Fruit fly (Drosophila melanogaster): ENCODE measurements around the gene tal-3A.

tal-3A gene

dm6 chr3R:13817480-13818305, 4.8 kb downstream of the tal-3A start (continued):
- TF ChIP-seq CG12219 (GFP tag; optimal IDR thresholded peaks at IDR 0.05) (peak; percentile 17), Atf3 (GFP tag; optimal IDR thresholded peaks at IDR 0.05) (no peak), tap (tag; optimal IDR thresholded peaks at IDR 0.05) (peak; percentile 45), CG6683 (GFP tag; optimal IDR thresholded peaks at IDR 0.05) (no peak), Mes4 (GFP tag; optimal IDR thresholded peaks at IDR 0.05) (no peak), CG18011 (GFP tag; optimal IDR thresholded peaks at IDR 0.05) (no peak), Rx (GFP tag; IDR thresholded peaks at IDR 0.05) (no peak), wek (GFP tag; optimal IDR thresholded peaks at IDR 0.05) (peak; percentile 8), Gug (GFP tag; IDR thresholded peaks at IDR 0.05) (no peak; the same call in 3 of the 4 replicates), Dek (tag; optimal IDR thresholded peaks at IDR 0.05) (no peak), CG17829 (tag; optimal IDR thresholded peaks at IDR 0.05) (peak; percentile 57), CG11398 (GFP tag; optimal IDR thresholded peaks at IDR 0.05) (peak; percentile 23), Scr (GFP tag; IDR thresholded peaks at IDR 0.05; ENCODE audit: partially characterized antibody) (no peak), Dp (GFP tag; optimal IDR thresholded peaks at IDR 0.05) (no peak), CG6765 (GFP tag; optimal IDR thresholded peaks at IDR 0.05) (no peak), inv (GFP tag; IDR thresholded peaks at IDR 0.05; ENCODE audit: partially characterized antibody) (no peak), NC2α (GFP tag; optimal IDR thresholded peaks at IDR 0.05) (no peak), CTCF (GFP tag; optimal IDR thresholded peaks at IDR 0.05) (peak; percentile 15), CG5180 (GFP tag; optimal IDR thresholded peaks at IDR 0.05) (peak; percentile 43), slp2 (GFP tag; optimal IDR thresholded peaks at IDR 0.05) (no peak), gt (GFP tag; IDR thresholded peaks at IDR 0.05) (peak; percentile 56; the same call in 1 of the 2 replicates), Dip2 (GFP tag; IDR thresholded peaks at IDR 0.05) (no peak), sens (GFP tag) (peak; percentile 88), chif (GFP tag; optimal IDR thresholded peaks at IDR 0.05) (no peak), salm (tag; optimal IDR thresholded peaks at IDR 0.05) (peak; percentile 31), btn (GFP tag; optimal IDR thresholded peaks at IDR 0.05) (no peak), ATbp (GFP tag; optimal IDR thresholded peaks at IDR 0.05) (peak; percentile 79), CG1024 (GFP tag; IDR thresholded peaks at IDR 0.05) (no peak; the same call in 1 of the 2 replicates), otp (GFP tag; IDR thresholded peaks at IDR 0.05) (peak; percentile 43; the same call in 1 of the 3 replicates), MBD-R2 (GFP tag; IDR thresholded peaks at IDR 0.05) (no peak), unpg (GFP tag; optimal IDR thresholded peaks at IDR 0.05) (peak; percentile 79), Dbx (GFP tag; IDR thresholded peaks at IDR 0.05) (no peak), slbo (GFP tag; IDR thresholded peaks at IDR 0.05) (peak; percentile 13; the same call in 1 of the 2 replicates), pros (GFP tag; optimal IDR thresholded peaks at IDR 0.05) (peak; percentile 87), CG6175 (GFP tag; IDR thresholded peaks at IDR 0.05) (no peak), Camta (GFP tag; optimal IDR thresholded peaks at IDR 0.05) (no peak), Taf1 (GFP tag; IDR thresholded peaks at IDR 0.05) (no peak), br (optimal IDR thresholded peaks at IDR 0.05) (no peak), CG12659 (GFP tag; optimal IDR thresholded peaks at IDR 0.05) (peak; percentile 51), ERR (GFP tag; optimal IDR thresholded peaks at IDR 0.05) (no peak), chinmo (GFP tag; IDR thresholded peaks at IDR 0.05; ENCODE audit: partially characterized antibody) (no peak), CG3847 (GFP tag; IDR thresholded peaks at IDR 0.05) (peak; percentile 36), B-H1 (GFP tag; IDR thresholded peaks at IDR 0.05) (no peak), sna (GFP tag; IDR thresholded peaks at IDR 0.05; ENCODE audit: partially characterized antibody) (no peak), Sox100B (GFP tag; optimal IDR thresholded peaks at IDR 0.05) (peak; percentile 71), CG13424 (tag; optimal IDR thresholded peaks at IDR 0.05) (peak; percentile 74), CG15514 (GFP tag; optimal IDR thresholded peaks at IDR 0.05) (no peak), Nf-YA (GFP tag; IDR thresholded peaks at IDR 0.05) (no peak), HmgD (GFP tag; optimal IDR thresholded peaks at IDR 0.05) (no peak), Deaf1 (tag; optimal IDR thresholded peaks at IDR 0.05) (no peak)

All from whole organism, embryonic.